Worm (Caenorhabditis elegans): Measurements from ENCODE around the gene gcc-1.

- no peak for TF ChIP-seq flt-1 (GFP tag; IDR thresholded peaks at IDR 0.05)
- TF ChIP-seq klf-2 (GFP tag; conservative IDR thresholded peaks at IDR 0.05), result no peak
- no peak for TF ChIP-seq ztf-29 (GFP tag; IDR thresholded peaks at IDR 0.05)
- TF ChIP-seq med-1 (GFP tag; optimal IDR thresholded peaks at IDR 0.05; ENCODE audit: insufficient read depth), result no peak
These were observed 22.1 kb downstream of the gcc-1 start for ce11 chrX:3181870-3182269.

Measured in whole organism, midembryonic.